Worm (Caenorhabditis elegans): ENCODE results near the gene acs-19.

- TF ChIP-seq dve-1 (tag; optimal IDR thresholded peaks at IDR 0.05), result no peak
- TF ChIP-seq hlh-30 (tag; optimal IDR thresholded peaks at IDR 0.05; ENCODE audit: insufficient read depth), result no peak
Observed at ce11 chrIII:3908205-3908604, 43.9 kb downstream of the acs-19 start.
